Worm (Caenorhabditis elegans) whole organism, young adult: ENCODE results near the gene F25H9.7.

Source experiments
- F22D6.2 ChIP-seq: sonication (generic microtip); optimal IDR thresholded peaks from 2 replicates; lab custom pipeline; 2016; ENCODE audit warnings: mild to moderate bottlenecking, missing genetic modification characterization, missing compliant biosample characterization
- Y79H2A.3 ChIP-seq: fragments of 200-800 bp; sonication (Bioruptor generic); conservative IDR thresholded peaks from 2 replicates; pipeline ENCODE4 v1.3.6; 2022; ENCODE audit warnings: missing genetic modification reagents, missing genetic modification characterization, missing compliant biosample characterization
- Y95B8A.8 ChIP-seq: fragments of 200-800 bp; sonication (Bioruptor generic); IDR thresholded peaks from 2 replicates; pipeline ENCODE4 v1.3.6; 2022; ENCODE audit warnings: missing genetic modification reagents, missing genetic modification characterization, missing compliant biosample characterization
- ZK185.1 ChIP-seq: sonication (generic microtip); optimal IDR thresholded peaks from 2 replicates; lab custom pipeline; 2016; ENCODE audit warnings: mild to moderate bottlenecking, missing genetic modification characterization, missing compliant biosample characterization; ENCODE audit not compliant: poor library complexity, severe bottlenecking
- ceh-100 ChIP-seq: fragments of 200-800 bp; sonication (Bioruptor generic); IDR thresholded peaks from 2 replicates; pipeline ENCODE4 v1.3.6; 2022; ENCODE audit warnings: missing genetic modification reagents, missing genetic modification characterization, missing compliant biosample characterization
- ceh-27 ChIP-seq: fragments of 200-800 bp; sonication (Bioruptor generic); optimal IDR thresholded peaks from 2 replicates; lab custom pipeline; 2018; ENCODE audit warnings: mild to moderate bottlenecking, missing genetic modification characterization, moderate library complexity, missing compliant biosample characterization
- ceh-40 ChIP-seq: fragments of 200-800 bp; sonication (Bioruptor generic); IDR thresholded peaks from 2 replicates; pipeline ENCODE4 v1.3.6; 2022; ENCODE audit warnings: missing genetic modification characterization, missing compliant biosample characterization
- efl-1 ChIP-seq: fragments of 150-350 bp; optimal IDR thresholded peaks from 2 replicates; lab custom pipeline; 2014; ENCODE audit warnings: missing biosample characterization, missing genetic modification reagents, missing genetic modification characterization
- ekl-4 ChIP-seq: fragments of 200-800 bp; sonication (Bioruptor generic); IDR thresholded peaks from 2 replicates; pipeline ENCODE4 v1.3.6; 2022; ENCODE audit warnings: missing genetic modification reagents, missing genetic modification characterization, missing compliant biosample characterization
- gei-17 ChIP-seq: fragments of 200-800 bp; sonication (Bioruptor generic); optimal IDR thresholded peaks from 2 replicates; lab custom pipeline; 2018; ENCODE audit warnings: mild to moderate bottlenecking, missing genetic modification characterization, missing compliant biosample characterization
- hlh-12 ChIP-seq: sonication (generic microtip); optimal IDR thresholded peaks from 2 replicates; lab custom pipeline; 2016; ENCODE audit warnings: missing genetic modification characterization, missing compliant biosample characterization
- hmg-1.2 ChIP-seq: fragments of 200-800 bp; sonication (Bioruptor generic); IDR thresholded peaks from 2 replicates; pipeline ENCODE4 v1.3.6; 2022; ENCODE audit warnings: missing genetic modification reagents, missing genetic modification characterization, missing compliant biosample characterization
- lag-1 ChIP-seq: fragments of 200-800 bp; sonication (Bioruptor generic); IDR thresholded peaks from 2 replicates; pipeline ENCODE4 v1.3.6; 2022; ENCODE audit warnings: missing genetic modification reagents, missing genetic modification characterization, missing compliant biosample characterization
- lin-54 ChIP-seq: fragments of 200-800 bp; sonication (Bioruptor generic); optimal IDR thresholded peaks from 2 replicates; lab custom pipeline; 2018; ENCODE audit warnings: mild to moderate bottlenecking, missing genetic modification characterization, missing compliant biosample characterization
- lir-1 ChIP-seq: fragments of 200-800 bp; sonication (Bioruptor generic); conservative IDR thresholded peaks from 2 replicates; pipeline ENCODE4 v1.3.6; 2022; ENCODE audit warnings: missing genetic modification reagents, missing genetic modification characterization, missing compliant biosample characterization
- lsy-27 ChIP-seq: sonication (generic microtip); optimal IDR thresholded peaks from 2 replicates; lab custom pipeline; 2017; ENCODE audit warnings: missing genetic modification characterization, mild to moderate bottlenecking, missing compliant biosample characterization, antibody characterized with exemption, missing genotype, borderline replicate concordance; ENCODE audit not compliant: insufficient read depth
- madf-6 ChIP-seq: fragments of 200-800 bp; sonication (Bioruptor generic); IDR thresholded peaks from 2 replicates; pipeline ENCODE4 v1.3.6; 2022; ENCODE audit warnings: missing genetic modification reagents, missing genetic modification characterization, missing compliant biosample characterization
- mes-4 ChIP-seq: sonication (generic microtip); optimal IDR thresholded peaks from 2 replicates; lab custom pipeline; 2016; ENCODE audit warnings: missing genotype, missing genetic modification characterization, missing compliant biosample characterization
- nhr-179 ChIP-seq: sonication (generic microtip); optimal IDR thresholded peaks from 2 replicates; lab custom pipeline; 2016; ENCODE audit warnings: mild to moderate bottlenecking, missing genetic modification characterization, missing compliant biosample characterization
- pbrm-1 ChIP-seq: fragments of 200-800 bp; sonication (Bioruptor generic); IDR thresholded peaks from 2 replicates; pipeline ENCODE4 v1.3.6; 2022; ENCODE audit warnings: missing genetic modification reagents, missing genetic modification characterization, missing compliant biosample characterization
- pha-4 ChIP-seq: fragments of 150-350 bp; sonication (generic microtip); optimal IDR thresholded peaks from 2 replicates; lab custom pipeline; 2014; ENCODE audit warnings: missing biosample characterization, missing genetic modification reagents, missing genetic modification characterization
- sea-2 ChIP-seq: fragments of 200-800 bp; sonication (Bioruptor generic); IDR thresholded peaks from 2 replicates; pipeline ENCODE4 v1.3.6; 2022; ENCODE audit warnings: missing genetic modification characterization, missing compliant biosample characterization
- snpc-1.3 ChIP-seq: sonication (generic microtip); optimal IDR thresholded peaks from 2 replicates; lab custom pipeline; 2017; ENCODE audit warnings: missing genetic modification characterization, mild to moderate bottlenecking, missing compliant biosample characterization, antibody characterized with exemption, moderate library complexity, missing genotype, missing genetic modification reagents; ENCODE audit not compliant: insufficient read depth
- snpc-4 ChIP-seq, 5 experiments: fragments of 150-350 bp in 1 of 5; sonication (generic microtip) in 4 of 5; optimal IDR thresholded peaks; 2 replicates each; lab custom pipeline; 2014 to 2018; ENCODE audit warnings: missing genetic modification characterization in 5 of 5, missing biosample characterization in 3 of 5, antibody characterized with exemption in 2 of 5, mild to moderate bottlenecking in 2 of 5, missing compliant biosample characterization in 2 of 5, missing genotype in 2 of 5, moderate library complexity in 2 of 5, missing genetic modification reagents in 1 of 5
- somi-1 ChIP-seq: fragments of 200-800 bp; sonication (Bioruptor generic); optimal IDR thresholded peaks from 2 replicates; lab custom pipeline; 2018; ENCODE audit warnings: mild to moderate bottlenecking, missing genetic modification characterization, missing compliant biosample characterization
- tbp1 ChIP-seq: fragments of 200-800 bp; sonication (Bioruptor generic); optimal IDR thresholded peaks from 2 replicates; lab custom pipeline; 2018; ENCODE audit warnings: mild to moderate bottlenecking, missing genetic modification characterization, missing compliant biosample characterization
- unc-62 ChIP-seq: fragments of 150-350 bp; optimal IDR thresholded peaks from 2 replicates; lab custom pipeline; 2014; ENCODE audit warnings: missing biosample characterization, missing genetic modification reagents, missing genetic modification characterization
- xnd-1 ChIP-seq: sonication (generic microtip); optimal IDR thresholded peaks from 2 replicates; lab custom pipeline; 2016; ENCODE audit warnings: missing genotype, missing genetic modification reagents, missing genetic modification characterization, missing compliant biosample characterization
- ztf-22 ChIP-seq: fragments of 200-800 bp; sonication (Bioruptor generic); optimal IDR thresholded peaks from 2 replicates; lab custom pipeline; 2018; ENCODE audit warnings: mild to moderate bottlenecking, missing genetic modification characterization, moderate library complexity, missing compliant biosample characterization
- ztf-26 ChIP-seq: sonication (generic microtip); optimal IDR thresholded peaks from 2 replicates; lab custom pipeline; 2017; ENCODE audit warnings: missing genetic modification characterization, missing compliant biosample characterization
- ztf-3 ChIP-seq: fragments of 200-800 bp; sonication (Bioruptor generic); optimal IDR thresholded peaks from 2 replicates; lab custom pipeline; 2018; ENCODE audit warnings: mild to moderate bottlenecking, missing genetic modification characterization, missing compliant biosample characterization

Gene F25H9.7

DNA sequence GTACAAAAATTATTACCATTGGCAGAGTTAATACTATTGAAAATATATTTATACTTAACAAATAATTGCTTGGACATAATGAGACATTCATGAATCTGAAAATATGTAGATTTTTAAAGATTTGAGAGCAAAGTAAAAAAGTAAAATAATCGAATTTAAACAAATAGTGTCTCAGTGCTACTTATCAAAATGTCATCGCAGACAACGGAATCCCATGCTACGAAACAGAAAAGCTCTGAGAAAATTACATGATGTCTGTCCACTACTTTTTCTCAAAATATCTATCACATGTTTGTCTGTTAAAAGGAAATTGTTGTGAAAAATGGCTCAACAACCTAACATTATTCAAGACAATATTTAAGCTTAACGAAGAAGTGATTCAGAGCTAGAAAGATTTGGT lies 16.2 kb downstream of the F25H9.7 start, which contains the start of gene T10G3.4:
TSS of gene T10G3.4 (minus strand) at position 101 of the 400 bp plus-strand sequence.
- TF ChIP-seq mes-4 (no peak), xnd-1 (tag; lab: Kevin White, UChicago) (no peak), nhr-179 (tag; lab: Kevin White, UChicago) (no peak), pha-4 (no peak), Y95B8A.8 (GFP tag; lab: Robert Waterston, UW) (no peak), lin-54 (GFP tag; lab: Kevin White, UChicago) (no peak), ztf-3 (GFP tag; lab: Kevin White, UChicago) (no peak), ceh-27 (GFP tag; lab: Kevin White, UChicago) (no peak), gei-17 (GFP tag; lab: Kevin White, UChicago) (no peak)
- TF ChIP-seq, all 124 proteins: peak for 0

DNA sequence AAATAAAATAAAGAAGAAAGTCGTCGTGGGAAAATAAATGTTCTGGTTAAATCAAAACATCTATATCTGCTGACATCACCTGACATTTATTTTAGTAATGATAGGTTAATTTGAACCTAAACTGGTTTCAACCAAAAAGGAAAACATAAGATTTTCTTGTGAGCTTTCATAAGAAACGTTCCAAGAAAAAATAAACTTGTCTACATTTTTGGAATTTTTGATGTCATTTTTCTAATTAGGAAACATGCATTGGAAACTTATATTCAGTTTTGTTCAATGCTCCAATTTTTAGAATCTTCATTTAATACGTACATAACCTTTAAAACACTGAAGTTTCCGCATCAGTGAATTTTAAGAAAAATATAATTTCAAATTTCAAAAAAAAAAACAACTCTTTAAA lies 17.6 kb downstream of the F25H9.7 start:
- TF ChIP-seq lag-1 (GFP tag; lab: Robert Waterston, UW) (no peak), ztf-26 (no peak), hmg-1.2 (GFP tag; lab: Robert Waterston, UW) (no peak), unc-62 (GFP tag; lab: Kevin White, UChicago) (no peak), lir-1 (no peak), sea-2 (GFP tag; lab: Robert Waterston, UW) (no peak), xnd-1 (tag; lab: Kevin White, UChicago) (no peak), madf-6 (GFP tag; lab: Robert Waterston, UW) (no peak), snpc-4 (GFP tag; optimal IDR thresholded peaks at IDR 0.05; lab: Kevin White, UChicago) (no peak), snpc-4 (tag; optimal IDR thresholded peaks at IDR 0.05; lab: Kevin White, UChicago) (no peak), ZK185.1 (tag; lab: Kevin White, UChicago) (no peak), efl-1 (no peak), ceh-100 (GFP tag; lab: Robert Waterston, UW) (no peak)

DNA sequence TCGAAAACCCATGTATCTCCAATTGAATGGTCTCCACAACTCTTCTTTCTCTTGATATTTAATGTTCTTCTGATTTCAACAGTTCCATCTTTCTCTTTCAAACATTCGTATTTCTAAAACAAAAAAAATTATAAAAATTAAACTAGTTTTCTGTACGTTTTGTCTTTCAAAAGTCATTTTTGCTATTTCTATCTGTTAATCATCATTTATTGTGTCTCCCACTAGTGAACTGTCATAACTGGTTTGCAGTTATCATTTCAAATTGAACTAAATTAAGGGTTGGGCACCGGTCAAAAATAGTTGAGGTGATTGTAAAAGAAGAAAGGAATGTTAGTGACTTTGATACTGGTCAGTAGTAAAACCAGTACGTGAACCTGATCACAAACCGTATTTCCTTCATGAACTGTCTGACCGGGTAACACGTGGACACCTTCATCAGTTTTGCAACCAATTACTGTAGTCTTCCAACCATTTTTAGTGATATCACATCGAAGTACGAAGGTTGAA lies 20.2 kb downstream of the F25H9.7 start:
- TF ChIP-seq madf-6 (GFP tag; lab: Robert Waterston, UW) = no peak
- no peak for TF ChIP-seq somi-1 (GFP tag; lab: Kevin White, UChicago)
- no peak for TF ChIP-seq lsy-27 (tag; lab: Kevin White, UChicago)
- no peak for TF ChIP-seq F22D6.2 (tag; lab: Kevin White, UChicago)
- TF ChIP-seq pbrm-1 (GFP tag; lab: Robert Waterston, UW) = no peak
- TF ChIP-seq ZK185.1 (tag; lab: Kevin White, UChicago) = no peak
- TF ChIP-seq snpc-4 (GFP tag; optimal IDR thresholded peaks at IDR 0.05; lab: Kevin White, UChicago) = no peak
- no peak for TF ChIP-seq snpc-4 (tag; optimal IDR thresholded peaks at IDR 0.05; lab: Kevin White, UChicago)
- TF ChIP-seq Y79H2A.3 (GFP tag; lab: Robert Waterston, UW) = no peak
- TF ChIP-seq lag-1 (GFP tag; lab: Robert Waterston, UW) = no peak
- no peak for TF ChIP-seq ekl-4

DNA sequence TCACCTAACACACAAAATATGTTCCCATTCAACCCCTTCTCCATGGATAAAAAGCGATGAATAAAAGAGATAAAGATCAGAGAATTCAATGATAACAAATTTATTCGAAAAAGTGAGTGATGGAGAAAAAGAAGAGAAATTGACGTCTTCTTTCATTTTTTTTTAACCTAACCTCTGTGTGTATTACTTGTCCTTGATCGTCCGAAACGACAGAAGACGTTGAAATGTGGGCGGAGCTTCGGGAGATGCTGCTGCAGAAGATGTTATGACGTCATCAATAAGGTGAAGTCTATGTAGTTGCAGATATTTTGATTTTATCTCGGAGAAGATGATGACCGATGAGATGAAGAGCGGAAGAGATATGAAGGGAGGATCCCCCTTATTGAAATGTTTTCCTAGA lies 21.7 kb downstream of the F25H9.7 start, which contains the start of gene T10G3.3:
TSS of gene T10G3.3 (minus strand) at position 370 of the 400 bp plus-strand sequence.
- TF ChIP-seq hlh-12 (tag; lab: Kevin White, UChicago) (no peak), tbp1 (GFP tag; lab: Kevin White, UChicago) (no peak), snpc-1.3 (tag; lab: Kevin White, UChicago) (no peak), ceh-40 (GFP tag; lab: Robert Waterston, UW) (no peak), ekl-4 (no peak), ztf-22 (GFP tag; lab: Kevin White, UChicago) (no peak), efl-1 (no peak)
- TF ChIP-seq, all 124 proteins: peak for 0
